Worm (Caenorhabditis elegans) whole organism, L1 larva: Measurements from ENCODE around the gene C29H12.6.

Source experiments
- hlh-4 ChIP-seq: sonication (generic microtip); optimal IDR thresholded peaks from 2 replicates; lab custom pipeline; 2016; ENCODE audit warnings: mild to moderate bottlenecking, missing genetic modification characterization, missing compliant biosample characterization
- mep-1 ChIP-seq: fragments of 150-350 bp; optimal IDR thresholded peaks from 2 replicates; lab custom pipeline; 2014; ENCODE audit warnings: missing biosample characterization, missing genetic modification characterization
- nhr-47 ChIP-seq: sonication (generic microtip); optimal IDR thresholded peaks from 2 replicates; lab custom pipeline; 2016; ENCODE audit warnings: mild to moderate bottlenecking, missing genetic modification characterization, moderate library complexity, missing compliant biosample characterization
- nhr-90 ChIP-seq: sonication (generic microtip); optimal IDR thresholded peaks from 2 replicates; lab custom pipeline; 2016; ENCODE audit warnings: mild to moderate bottlenecking, missing genetic modification characterization, missing compliant biosample characterization; ENCODE audit not compliant: poor library complexity
- ztf-4 ChIP-seq: fragments of 150-350 bp; optimal IDR thresholded peaks from 2 replicates; lab custom pipeline; 2014; ENCODE audit warnings: missing biosample characterization, missing genetic modification characterization

ce11 chrII:6118163-6118562, at the start of gene C29H12.6:
- no peak for TF ChIP-seq nhr-47 (tag; lab: Kevin White, UChicago)
- TF ChIP-seq hlh-4 (tag; lab: Kevin White, UChicago): no peak
- TF ChIP-seq ztf-4 (tag; lab: Kevin White, UChicago): no peak
- no peak for TF ChIP-seq nhr-90 (tag; lab: Kevin White, UChicago)
- TF ChIP-seq mep-1 (tag; lab: Kevin White, UChicago): no peak
